Fruit fly (Drosophila melanogaster) whole organism, wandering third instar larva: ENCODE measurements around the gene nub.

Experiments used
- Abd-B ChIP-seq: fragments of >200 bp; optimal IDR thresholded peaks from 2 replicates; lab custom pipeline; 2017; ENCODE audit warnings: missing biosample characterization, missing genetic modification characterization
- CG32264 ChIP-seq: fragments of 200-800 bp; sonication (Bioruptor generic); optimal IDR thresholded peaks from 2 replicates; lab custom pipeline; 2016; ENCODE audit warnings: missing biosample characterization, missing genetic modification characterization
- CG9705 ChIP-seq: fragments of 200-800 bp; sonication (Bioruptor generic); optimal IDR thresholded peaks from 2 replicates; lab custom pipeline; 2018; ENCODE audit warnings: missing biosample characterization, mild to moderate bottlenecking, missing genetic modification characterization
- Dfd ChIP-seq: fragments of >200 bp; optimal IDR thresholded peaks from 2 replicates; lab custom pipeline; 2017; ENCODE audit warnings: missing biosample characterization, missing genetic modification characterization
- Dif ChIP-seq: fragments of 200-275, 200-300 bp; sonication (Bioruptor generic); optimal IDR thresholded peaks from 2 replicates; lab custom pipeline; 2018; ENCODE audit warnings: missing biosample characterization, missing genetic modification characterization; ENCODE audit not compliant: partially characterized antibody
- Hnf4 ChIP-seq: fragments of 200-800 bp; sonication (Bioruptor generic); optimal IDR thresholded peaks from 2 replicates; lab custom pipeline; 2016; ENCODE audit warnings: missing biosample characterization, mild to moderate bottlenecking, missing genetic modification characterization
- Hr83 ChIP-seq: fragments of 200-300 bp; sonication (Bioruptor generic); optimal IDR thresholded peaks from 2 replicates; lab custom pipeline; 2016; ENCODE audit warnings: missing biosample characterization, mild to moderate bottlenecking, missing genetic modification characterization, moderate library complexity; ENCODE audit not compliant: poor library complexity, severe bottlenecking
- Jra ChIP-seq: sonication (Bioruptor generic); optimal IDR thresholded peaks from 2 replicates; lab custom pipeline; 2016; ENCODE audit warnings: missing biosample characterization, missing genetic modification characterization
- Myc ChIP-seq: fragments of >200 bp; optimal IDR thresholded peaks from 2 replicates; lab custom pipeline; 2017
- N ChIP-seq: fragments of >200 bp; optimal IDR thresholded peaks from 2 replicates; lab custom pipeline; 2018; ENCODE audit warnings: missing biosample characterization, missing external identifiers, missing genetic modification characterization
- Rel ChIP-seq, 2 experiments: fragments of 200-800 bp; sonication (Bioruptor generic) in 1 of 2; optimal IDR thresholded peaks; 2 replicates in 1 of 2; 3 replicates in 1 of 2; lab custom pipeline; 2016 to 2019; ENCODE audit warnings: mild to moderate bottlenecking in 2 of 2, missing biosample characterization in 2 of 2, missing genetic modification characterization in 2 of 2, moderate library complexity in 1 of 2
- Sp1 ChIP-seq: fragments of 200-800 bp; sonication (Bioruptor generic); optimal IDR thresholded peaks from 3 replicates; lab custom pipeline; 2019; ENCODE audit warnings: missing biosample characterization, mild to moderate bottlenecking, missing genetic modification characterization, moderate library complexity
- br ChIP-seq: fragments of 200-800 bp; sonication (Bioruptor generic); optimal IDR thresholded peaks from 2 replicates; lab custom pipeline; 2016; ENCODE audit warnings: missing biosample characterization, missing genetic modification characterization
- brk ChIP-seq: fragments of 200-800 bp; sonication (Bioruptor generic); optimal IDR thresholded peaks from 2 replicates; lab custom pipeline; 2016; ENCODE audit warnings: missing biosample characterization, mild to moderate bottlenecking, missing genetic modification characterization
- dl ChIP-seq, 2 experiments: fragments of 175-275, 200-275 bp in 1 of 2; fragments of 200-275 bp in 1 of 2; sonication (Bioruptor generic); optimal IDR thresholded peaks; lab custom pipeline; 2018; ENCODE audit warnings: mild to moderate bottlenecking in 2 of 2, missing biosample characterization in 2 of 2, missing genetic modification characterization in 2 of 2, moderate library complexity in 2 of 2; ENCODE audit not compliant: partially characterized antibody in 2 of 2, insufficient read depth in 1 of 2
- dmrt93B ChIP-seq: fragments of 200-800 bp; sonication (Bioruptor generic); optimal IDR thresholded peaks from 2 replicates; lab custom pipeline; 2018; ENCODE audit warnings: missing biosample characterization, mild to moderate bottlenecking, missing genetic modification characterization
- dsf ChIP-seq: sonication (Bioruptor generic); optimal IDR thresholded peaks from 2 replicates; lab custom pipeline; 2016; ENCODE audit warnings: missing biosample characterization, missing genetic modification characterization, borderline replicate concordance
- foxo ChIP-seq, 2 experiments: fragments of 200-800 bp; sonication (Bioruptor generic); optimal IDR thresholded peaks; 2 replicates in 1 of 2; 3 replicates in 1 of 2; lab custom pipeline; 2016 to 2017; ENCODE audit warnings: missing biosample characterization in 2 of 2, missing genetic modification characterization in 2 of 2
- h ChIP-seq: fragments of 200-800 bp; sonication (Bioruptor generic); optimal IDR thresholded peaks from 3 replicates; lab custom pipeline; 2016; ENCODE audit warnings: missing biosample characterization, mild to moderate bottlenecking, missing genetic modification characterization
- lola ChIP-seq: fragments of >200 bp; optimal IDR thresholded peaks from 2 replicates; lab custom pipeline; 2017; ENCODE audit warnings: missing biosample characterization, missing genetic modification characterization
- pan ChIP-seq: fragments of >200 bp; optimal IDR thresholded peaks from 2 replicates; lab custom pipeline; 2017
- rgr ChIP-seq: fragments of 200-800 bp; sonication (Bioruptor generic); optimal IDR thresholded peaks from 3 replicates; lab custom pipeline; 2016; ENCODE audit warnings: missing biosample characterization, mild to moderate bottlenecking, missing genetic modification characterization
- sage ChIP-seq: fragments of 200-800 bp; sonication (Bioruptor generic); optimal IDR thresholded peaks from 2 replicates; lab custom pipeline; 2016; ENCODE audit warnings: missing biosample characterization, mild to moderate bottlenecking, missing genetic modification characterization

Gene nub

dm6 chr2L:12543107-12543615 is 44.3 kb upstream of the nub start (continued):
- TF ChIP-seq CG9705 (GFP tag; lab: Kevin White, UChicago) (no peak), Sp1 (GFP tag; lab: Kevin White, UChicago) (peak; percentile 24), sage (GFP tag; lab: Kevin White, UChicago) (peak; percentile 26), Rel (GFP tag; optimal IDR thresholded peaks at IDR 0.05; lab: Kevin White, UChicago) (peak; percentile 62), Rel (tag; optimal IDR thresholded peaks at IDR 0.05; lab: Kevin White, UChicago) (peak; percentile 28), lola (GFP tag; lab: Kevin White, UChicago) (no peak), Myc (lab: Kevin White, UChicago) (no peak), rgr (GFP tag; lab: Kevin White, UChicago) (peak; percentile 12), dl (GFP tag; optimal IDR thresholded peaks at IDR 0.05; lab: Kevin White, UChicago; ENCODE audit: insufficient read depth in 1 of 2, partially characterized antibody in 2 of 2) (peak; percentile 97 to 99)
- TF ChIP-seq, all 38 proteins: peak for 15

dm6 chr2L:12543851-12544250 is 43.6 kb upstream of the nub start:
- TF ChIP-seq sage (GFP tag; lab: Kevin White, UChicago) = no peak
- TF ChIP-seq Dif (GFP tag; lab: Kevin White, UChicago) = no peak
- TF ChIP-seq CG32264 (GFP tag; lab: Kevin White, UChicago) = no peak
- TF ChIP-seq dsf (GFP tag; lab: Kevin White, UChicago) = no peak

- TF ChIP-seq Rel (GFP tag; optimal IDR thresholded peaks at IDR 0.05; lab: Kevin White, UChicago) = no peak
- TF ChIP-seq Rel (tag; optimal IDR thresholded peaks at IDR 0.05; lab: Kevin White, UChicago) = no peak
- TF ChIP-seq Dfd (GFP tag; lab: Kevin White, UChicago) = peak; percentile 92
- TF ChIP-seq dsf (GFP tag; lab: Kevin White, UChicago) = no peak
- TF ChIP-seq Dif (GFP tag; lab: Kevin White, UChicago) = peak; percentile 77
- TF ChIP-seq lola (GFP tag; lab: Kevin White, UChicago) = peak; percentile 13
- TF ChIP-seq br (GFP tag; lab: Kevin White, UChicago) = no peak
- TF ChIP-seq dl (GFP tag; optimal IDR thresholded peaks at IDR 0.05; lab: Kevin White, UChicago; ENCODE audit: insufficient read depth in 1 of 2, partially characterized antibody in 2 of 2) = peak in 1 of 2 experiments; percentile 71
- TF ChIP-seq foxo (GFP tag; optimal IDR thresholded peaks at IDR 0.05; lab: Kevin White, UChicago) = peak in 1 of 2 experiments; percentile 26
- TF ChIP-seq, all 38 proteins: peak for 5
These were observed 41.9 kb upstream of the nub start for dm6 chr2L:12545335-12546025.

dm6 chr2L:12546043-12546942 is 41.1 kb upstream of the nub start, which contains the start of gene bun:
bun (minus strand) TSS chr2L:12546611.
- TF ChIP-seq dsf (GFP tag; lab: Kevin White, UChicago) (no peak), dmrt93B (GFP tag; lab: Kevin White, UChicago) (no peak), br (GFP tag; lab: Kevin White, UChicago) (peak; percentile 25), brk (peak; percentile 75), Rel (GFP tag; optimal IDR thresholded peaks at IDR 0.05; lab: Kevin White, UChicago) (no peak), Rel (tag; optimal IDR thresholded peaks at IDR 0.05; lab: Kevin White, UChicago) (peak; percentile 24), Abd-B (no peak), Dfd (GFP tag; lab: Kevin White, UChicago) (peak; percentile 40), h (GFP tag; lab: Kevin White, UChicago) (peak; percentile 5), foxo (GFP tag; optimal IDR thresholded peaks at IDR 0.05; lab: Kevin White, UChicago) (no peak), Hnf4 (GFP tag; lab: Kevin White, UChicago) (peak; percentile 50), Hr83 (GFP tag; lab: Kevin White, UChicago) (peak; percentile 57), rgr (GFP tag; lab: Kevin White, UChicago) (no peak), pan (lab: Kevin White, UChicago) (no peak), N (peak; percentile 49)

dm6 chr2L:12546966-12547365 is 40.5 kb upstream of the nub start:
- TF ChIP-seq Myc (lab: Kevin White, UChicago) (peak; percentile 27), Jra (GFP tag; lab: Kevin White, UChicago) (no peak)
